Worm (Caenorhabditis elegans): ENCODE data around the gene C09B9.7.

- TF ChIP-seq nhr-6 (tag; optimal IDR thresholded peaks at IDR 0.05) (no peak), ces-1 (GFP tag; optimal IDR thresholded peaks at IDR 0.05) (no peak), Y5F2A.4 (GFP tag; optimal IDR thresholded peaks at IDR 0.05) (no peak), aha-1 (tag) (no peak)
Observed at ce11 chrIV:5037489-5037888, 23.4 kb downstream of the C09B9.7 start, which contains the start of gene C09B9.1.
